Worm (Caenorhabditis elegans) whole organism, L2 larva: ENCODE data around the gene coq-2.
A peak's percentile ranks its signal among the peaks of the same experiment; 100 is the strongest.

Experiments
- C34F6.9 ChIP-seq: fragments of 150-350 bp; optimal IDR thresholded peaks from 2 replicates; lab custom pipeline; 2014; ENCODE audit warnings: missing biosample characterization, missing genetic modification characterization
- Y55F3AM.14 ChIP-seq: fragments of 200-800 bp; sonication (Bioruptor generic); optimal IDR thresholded peaks from 2 replicates; lab custom pipeline; 2018; ENCODE audit warnings: mild to moderate bottlenecking, missing genetic modification characterization, missing compliant biosample characterization
- ZK546.5 ChIP-seq: sonication (generic microtip); optimal IDR thresholded peaks from 2 replicates; lab custom pipeline; 2017; ENCODE audit warnings: missing biosample characterization, missing genetic modification characterization
- alr-1 ChIP-seq: fragments of 150-350 bp; optimal IDR thresholded peaks from 2 replicates; lab custom pipeline; 2014; ENCODE audit warnings: missing biosample characterization, missing genetic modification characterization
- ama-1 ChIP-seq: fragments of 150-350 bp; optimal IDR thresholded peaks from 2 replicates; lab custom pipeline; 2018; ENCODE audit warnings: inconsistent platforms
- blmp-1 ChIP-seq: sonication (generic microtip); optimal IDR thresholded peaks from 2 replicates; lab custom pipeline; 2017; ENCODE audit warnings: missing genetic modification characterization, mild to moderate bottlenecking, missing compliant biosample characterization, antibody characterized with exemption, moderate library complexity; ENCODE audit not compliant: insufficient read depth
- ceh-16 ChIP-seq: fragments of 150-350 bp; optimal IDR thresholded peaks from 2 replicates; lab custom pipeline; 2014; ENCODE audit warnings: missing biosample characterization, missing genetic modification characterization
- ceh-82 ChIP-seq: fragments of 150-350 bp; optimal IDR thresholded peaks from 2 replicates; lab custom pipeline; 2014; ENCODE audit warnings: missing biosample characterization, missing genetic modification characterization
- crh-2 ChIP-seq: sonication (generic microtip); optimal IDR thresholded peaks from 2 replicates; lab custom pipeline; 2017; ENCODE audit warnings: missing biosample characterization, missing genetic modification characterization
- dmd-4 ChIP-seq: sonication (generic microtip); optimal IDR thresholded peaks from 2 replicates; lab custom pipeline; 2017; ENCODE audit warnings: missing biosample characterization, missing genetic modification characterization
- egl-27 ChIP-seq: sonication (generic microtip); optimal IDR thresholded peaks from 3 replicates; lab custom pipeline; 2017; ENCODE audit warnings: missing biosample characterization, missing genetic modification reagents, missing genetic modification characterization
- elt-1 ChIP-seq: fragments of 150-350 bp; optimal IDR thresholded peaks from 2 replicates; lab custom pipeline; 2014; ENCODE audit warnings: missing biosample characterization, missing genetic modification characterization
- elt-3 ChIP-seq: sonication (generic microtip); optimal IDR thresholded peaks from 2 replicates; lab custom pipeline; 2017; ENCODE audit warnings: missing biosample characterization, missing genetic modification characterization
- fos-1 ChIP-seq: fragments of 150-350 bp; optimal IDR thresholded peaks from 2 replicates; lab custom pipeline; 2014; ENCODE audit warnings: missing biosample characterization, missing genetic modification characterization
- lin-11 ChIP-seq: fragments of 150-350 bp; sonication (generic microtip); optimal IDR thresholded peaks from 2 replicates; lab custom pipeline; 2014; ENCODE audit warnings: missing biosample characterization, missing genetic modification characterization, inconsistent platforms, mixed read lengths
- lin-13 ChIP-seq: fragments of 150-350 bp; optimal IDR thresholded peaks from 2 replicates; lab custom pipeline; 2014; ENCODE audit warnings: missing biosample characterization, missing genetic modification reagents, missing genetic modification characterization
- lin-39 ChIP-seq: fragments of 150-350 bp; optimal IDR thresholded peaks from 2 replicates; lab custom pipeline; 2014; ENCODE audit warnings: missing biosample characterization, missing genetic modification reagents, missing genetic modification characterization
- lsy-2 ChIP-seq, 2 experiments: fragments of 150-350 bp in 1 of 2; sonication (generic microtip) in 1 of 2; optimal IDR thresholded peaks; 2 replicates each; lab custom pipeline; 2014 to 2017; ENCODE audit warnings: missing biosample characterization in 2 of 2, missing genetic modification characterization in 2 of 2
- mbf-1 ChIP-seq: sonication (generic microtip); optimal IDR thresholded peaks from 2 replicates; lab custom pipeline; 2017; ENCODE audit warnings: missing biosample characterization, missing genetic modification characterization
- nhr-11 ChIP-seq: fragments of 150-350 bp; optimal IDR thresholded peaks from 2 replicates; lab custom pipeline; 2014; ENCODE audit warnings: missing biosample characterization, missing genetic modification characterization
- nhr-12 ChIP-seq: fragments of 150-350 bp; optimal IDR thresholded peaks from 2 replicates; lab custom pipeline; 2014; ENCODE audit warnings: missing biosample characterization, missing genetic modification characterization
- nhr-129 ChIP-seq: fragments of 150-350 bp; optimal IDR thresholded peaks from 2 replicates; lab custom pipeline; 2014; ENCODE audit warnings: missing biosample characterization, missing genetic modification characterization
- nhr-21 ChIP-seq: fragments of 150-350 bp; optimal IDR thresholded peaks from 2 replicates; lab custom pipeline; 2014; ENCODE audit warnings: missing biosample characterization, missing genetic modification characterization
- nhr-237 ChIP-seq: fragments of 150-350 bp; optimal IDR thresholded peaks from 2 replicates; lab custom pipeline; 2014; ENCODE audit warnings: missing biosample characterization, missing genetic modification characterization
- nhr-25 ChIP-seq: fragments of 150-350 bp; sonication (generic microtip); optimal IDR thresholded peaks from 3 replicates; lab custom pipeline; 2014; ENCODE audit warnings: missing biosample characterization, missing genetic modification characterization
- peb-1 ChIP-seq: fragments of 150-350 bp; optimal IDR thresholded peaks from 2 replicates; lab custom pipeline; 2014; ENCODE audit warnings: missing biosample characterization, missing genetic modification characterization
- sem-4 ChIP-seq: fragments of 150-350 bp; optimal IDR thresholded peaks from 2 replicates; lab custom pipeline; 2014; ENCODE audit warnings: missing biosample characterization, missing genetic modification reagents, missing genetic modification characterization
- skn-1 ChIP-seq: sonication (generic microtip); optimal IDR thresholded peaks from 2 replicates; lab custom pipeline; 2017; ENCODE audit warnings: missing biosample characterization, missing genetic modification characterization
- snpc-4 ChIP-seq: fragments of 150-350 bp; optimal IDR thresholded peaks from 2 replicates; lab custom pipeline; 2014; ENCODE audit warnings: missing biosample characterization, missing genetic modification characterization
- unc-39 ChIP-seq: fragments of 150-350 bp; optimal IDR thresholded peaks from 2 replicates; lab custom pipeline; 2014; ENCODE audit warnings: missing biosample characterization, missing genetic modification characterization
- unc-55 ChIP-seq: fragments of 150-350 bp; sonication (generic microtip); optimal IDR thresholded peaks from 3 replicates; lab custom pipeline; 2014; ENCODE audit warnings: missing biosample characterization, missing genetic modification reagents, missing genetic modification characterization
- unc-62 ChIP-seq: fragments of 150-350 bp; optimal IDR thresholded peaks from 2 replicates; lab custom pipeline; 2014; ENCODE audit warnings: missing biosample characterization, missing genetic modification reagents, missing genetic modification characterization
- zag-1 ChIP-seq: fragments of 150-350 bp; optimal IDR thresholded peaks from 2 replicates; lab custom pipeline; 2014; ENCODE audit warnings: missing biosample characterization, missing genetic modification characterization
- ztf-1 ChIP-seq: fragments of 200-800 bp; sonication (Bioruptor generic); conservative IDR thresholded peaks from 2 replicates; pipeline ENCODE4 v1.3.6; 2022; ENCODE audit warnings: missing genetic modification characterization, missing compliant biosample characterization
- ztf-11 ChIP-seq: sonication (generic microtip); optimal IDR thresholded peaks from 2 replicates; lab custom pipeline; 2017; ENCODE audit warnings: missing biosample characterization, missing genetic modification characterization

The coq-2 gene

ce11 chrIII:6929558-6930167, 6.1 kb upstream of the coq-2 start, which contains the start of gene inf-1:
inf-1 (plus strand) TSS chrIII:6930134.
- TF ChIP-seq elt-1 (no peak), fos-1 (tag; lab: Kevin White, UChicago) (peak; percentile 24), lin-13 (peak; percentile 29), C34F6.9 (tag; lab: Kevin White, UChicago) (peak; percentile 72), sem-4 (tag; lab: Kevin White, UChicago) (peak; percentile 0), lsy-2 (tag; optimal IDR thresholded peaks at IDR 0.05; lab: Kevin White, UChicago) (peak; percentile 18 to 84), nhr-129 (tag; lab: Kevin White, UChicago) (peak; percentile 52), ztf-1 (GFP tag; lab: Robert Waterston, UW) (no peak), nhr-11 (tag; lab: Kevin White, UChicago) (no peak), unc-55 (GFP tag; lab: Kevin White, UChicago) (peak; percentile 70), crh-2 (tag; lab: Kevin White, UChicago) (peak; percentile 13), nhr-21 (tag; lab: Kevin White, UChicago) (peak; percentile 0), nhr-25 (tag; lab: Kevin White, UChicago) (no peak)

ce11 chrIII:6931896-6932295, 3.9 kb upstream of the coq-2 start, which contains the start of gene byn-1:
byn-1 (plus strand) TSS chrIII:6932001.
- no peak for TF ChIP-seq unc-62
- TF ChIP-seq fos-1 (tag; lab: Kevin White, UChicago) = no peak
- no peak for TF ChIP-seq dmd-4 (tag; lab: Kevin White, UChicago)
- no peak for TF ChIP-seq ceh-82

ce11 chrIII:6939523-6939922, 3.8 kb downstream of the coq-2 start, which contains the start of gene F57B9.3:
F57B9.3 (plus strand) TSS chrIII:6939823.
- TF ChIP-seq sem-4 (tag; lab: Kevin White, UChicago) (no peak), lin-11 (tag; lab: Kevin White, UChicago) (no peak), Y55F3AM.14 (GFP tag; lab: Kevin White, UChicago) (no peak), lin-39 (no peak), ZK546.5 (tag; lab: Kevin White, UChicago) (no peak), elt-3 (no peak), unc-55 (GFP tag; lab: Kevin White, UChicago) (no peak), ztf-1 (GFP tag; lab: Robert Waterston, UW) (no peak), ceh-16 (tag; lab: Kevin White, UChicago) (no peak), nhr-21 (tag; lab: Kevin White, UChicago) (no peak), mbf-1 (tag; lab: Kevin White, UChicago) (no peak), zag-1 (tag; lab: Kevin White, UChicago) (no peak), ceh-82 (no peak), blmp-1 (no peak), alr-1 (tag; lab: Kevin White, UChicago) (no peak), unc-39 (tag; lab: Kevin White, UChicago) (no peak), nhr-237 (tag; lab: Kevin White, UChicago) (no peak), unc-62 (no peak), crh-2 (tag; lab: Kevin White, UChicago) (no peak)

- TF ChIP-seq snpc-4 (tag; lab: Kevin White, UChicago) = no peak
- TF ChIP-seq nhr-12 (tag; lab: Kevin White, UChicago) = no peak
- no peak for TF ChIP-seq lin-39
- no peak for TF ChIP-seq ztf-11 (tag; lab: Kevin White, UChicago)
- TF ChIP-seq unc-62 = no peak
- TF ChIP-seq unc-39 (tag; lab: Kevin White, UChicago) = no peak
- TF ChIP-seq Y55F3AM.14 (GFP tag; lab: Kevin White, UChicago) = no peak
- no peak for TF ChIP-seq zag-1 (tag; lab: Kevin White, UChicago)
Observed at ce11 chrIII:6945319-6945718, 9.6 kb downstream of the coq-2 start.

ce11 chrIII:6945747-6946146, 10.0 kb downstream of the coq-2 start, which contains the start of gene abu-13:
abu-13 (minus strand) TSS chrIII:6945898.
- TF ChIP-seq skn-1 (tag; lab: Kevin White, UChicago) (no peak), fos-1 (tag; lab: Kevin White, UChicago) (no peak), peb-1 (no peak), elt-3 (no peak), nhr-21 (tag; lab: Kevin White, UChicago) (peak; percentile 30), nhr-11 (tag; lab: Kevin White, UChicago) (no peak), lin-39 (no peak), nhr-237 (tag; lab: Kevin White, UChicago) (no peak), dmd-4 (tag; lab: Kevin White, UChicago) (no peak), sem-4 (tag; lab: Kevin White, UChicago) (peak; percentile 7), ztf-1 (GFP tag; lab: Robert Waterston, UW) (no peak), zag-1 (tag; lab: Kevin White, UChicago) (no peak), blmp-1 (no peak), nhr-12 (tag; lab: Kevin White, UChicago) (no peak), egl-27 (tag; lab: Kevin White, UChicago) (no peak), ama-1 (lab: Kevin White, UChicago) (no peak), nhr-129 (tag; lab: Kevin White, UChicago) (no peak)
- TF ChIP-seq, all 48 proteins: peak for 2
